Worm (Caenorhabditis elegans): ENCODE results near the gene hcp-3.

The hcp-3 gene

ce11 chrIII:9664484-9665221 lies 48.4 kb upstream of the hcp-3 start:
- no peak for TF ChIP-seq ceh-28 (tag; optimal IDR thresholded peaks at IDR 0.05)
- TF ChIP-seq lin-13 (GFP tag; optimal IDR thresholded peaks at IDR 0.05) = no peak
- no peak for TF ChIP-seq nhr-42 (GFP tag; IDR thresholded peaks at IDR 0.05)
- TF ChIP-seq unc-130 (GFP tag; optimal IDR thresholded peaks at IDR 0.05) = no peak
- no peak for TF ChIP-seq nhr-6 (tag; optimal IDR thresholded peaks at IDR 0.05)
- no peak for TF ChIP-seq spr-1 (tag; optimal IDR thresholded peaks at IDR 0.05)
- TF ChIP-seq lsy-2 (tag; optimal IDR thresholded peaks at IDR 0.05) = peak in 1 of 2 experiments; percentile 49
- peak; percentile 19; the same call in 1 of the 2 replicates for TF ChIP-seq hmg-1.1 (GFP tag; IDR thresholded peaks at IDR 0.05)
- no peak for TF ChIP-seq mdt-29 (GFP tag; IDR thresholded peaks at IDR 0.05)
- no peak for TF ChIP-seq egl-43 (GFP tag; IDR thresholded peaks at IDR 0.05)
- no peak for TF ChIP-seq set-16 (GFP tag; IDR thresholded peaks at IDR 0.05)
- peak; percentile 39 for TF ChIP-seq hlh-30 (tag; optimal IDR thresholded peaks at IDR 0.05; ENCODE audit: insufficient read depth)
- no peak for TF ChIP-seq mxl-3 (GFP tag; optimal IDR thresholded peaks at IDR 0.05)
- TF ChIP-seq mep-1 (tag; optimal IDR thresholded peaks at IDR 0.05) = peak; percentile 12
- TF ChIP-seq php-3 (GFP tag; IDR thresholded peaks at IDR 0.05) = no peak
- no peak for TF ChIP-seq hif-1 (tag; optimal IDR thresholded peaks at IDR 0.05)
- no peak for TF ChIP-seq unc-62 (GFP tag; optimal IDR thresholded peaks at IDR 0.05 in 1 of 2)
- TF ChIP-seq unc-62 (tag; optimal IDR thresholded peaks at IDR 0.05) = no peak
- no peak for TF ChIP-seq F10B5.3 (tag; optimal IDR thresholded peaks at IDR 0.05)
- no peak for TF ChIP-seq F26F4.8 (GFP tag; conservative IDR thresholded peaks at IDR 0.05)
- TF ChIP-seq lin-39 (tag; optimal IDR thresholded peaks at IDR 0.05) = no peak
- no peak for TF ChIP-seq dmd-8 (GFP tag; IDR thresholded peaks at IDR 0.05)
- TF ChIP-seq zag-1 (tag; optimal IDR thresholded peaks at IDR 0.05) = no peak
- no peak for TF ChIP-seq fos-1 (tag; optimal IDR thresholded peaks at IDR 0.05)
- no peak for TF ChIP-seq ztf-7 (tag; optimal IDR thresholded peaks at IDR 0.05)
- TF ChIP-seq rbr-2 (tag; optimal IDR thresholded peaks at IDR 0.05) = no peak
- peak; percentile 86 for TF ChIP-seq ctbp-1 (GFP tag; IDR thresholded peaks at IDR 0.05)
- peak; percentile 40 for TF ChIP-seq hlh-11 (tag; optimal IDR thresholded peaks at IDR 0.05)
- TF ChIP-seq spr-3 (GFP tag; optimal IDR thresholded peaks at IDR 0.05) = no peak
- TF ChIP-seq nhr-237 (tag; optimal IDR thresholded peaks at IDR 0.05) = no peak
- TF ChIP-seq lin-38 (GFP tag; IDR thresholded peaks at IDR 0.05) = no peak
- TF ChIP-seq ces-1 (GFP tag; optimal IDR thresholded peaks at IDR 0.05) = peak; percentile 66
- TF ChIP-seq fkh-10 (GFP tag; optimal IDR thresholded peaks at IDR 0.05) = peak; percentile 73
- no peak for TF ChIP-seq tag-97 (GFP tag; IDR thresholded peaks at IDR 0.05)
- no peak for TF ChIP-seq nhr-41 (GFP tag; IDR thresholded peaks at IDR 0.05)
- TF ChIP-seq nhr-102 (tag; optimal IDR thresholded peaks at IDR 0.05) = no peak
- no peak for TF ChIP-seq nhr-11 (tag; optimal IDR thresholded peaks at IDR 0.05)
- TF ChIP-seq Y48G9A.11 (GFP tag; IDR thresholded peaks at IDR 0.05) = no peak
- TF ChIP-seq ceh-32 (tag; optimal IDR thresholded peaks at IDR 0.05; ENCODE audit: poor library complexity) = no peak
- no peak for TF ChIP-seq madf-5 (GFP tag; IDR thresholded peaks at IDR 0.05)
- no peak for TF ChIP-seq nhr-111 (GFP tag; optimal IDR thresholded peaks at IDR 0.05)
- no peak for TF ChIP-seq ceh-82 (tag; optimal IDR thresholded peaks at IDR 0.05)
- TF ChIP-seq attf-4 (tag; optimal IDR thresholded peaks at IDR 0.05) = no peak
- TF ChIP-seq gei-8 (GFP tag; optimal IDR thresholded peaks at IDR 0.05) = peak; percentile 15
- no peak for TF ChIP-seq dpl-1 (GFP tag; optimal IDR thresholded peaks at IDR 0.05)
- peak; percentile 54 for TF ChIP-seq aha-1 (tag)
- TF ChIP-seq snpc-4 (tag; optimal IDR thresholded peaks at IDR 0.05) = no peak
- TF ChIP-seq F44E2.7 (GFP tag; IDR thresholded peaks at IDR 0.05) = no peak
- TF ChIP-seq lin-15B (tag; optimal IDR thresholded peaks at IDR 0.05) = no peak
- TF ChIP-seq nhr-48 (tag; optimal IDR thresholded peaks at IDR 0.05) = no peak
- TF ChIP-seq D1046.2 (GFP tag; IDR thresholded peaks at IDR 0.05) = no peak
- no peak for TF ChIP-seq Y105C5A.15 (GFP tag; IDR thresholded peaks at IDR 0.05)
